Worm (Caenorhabditis elegans): ENCODE results near the gene ceh-7.

DNA sequence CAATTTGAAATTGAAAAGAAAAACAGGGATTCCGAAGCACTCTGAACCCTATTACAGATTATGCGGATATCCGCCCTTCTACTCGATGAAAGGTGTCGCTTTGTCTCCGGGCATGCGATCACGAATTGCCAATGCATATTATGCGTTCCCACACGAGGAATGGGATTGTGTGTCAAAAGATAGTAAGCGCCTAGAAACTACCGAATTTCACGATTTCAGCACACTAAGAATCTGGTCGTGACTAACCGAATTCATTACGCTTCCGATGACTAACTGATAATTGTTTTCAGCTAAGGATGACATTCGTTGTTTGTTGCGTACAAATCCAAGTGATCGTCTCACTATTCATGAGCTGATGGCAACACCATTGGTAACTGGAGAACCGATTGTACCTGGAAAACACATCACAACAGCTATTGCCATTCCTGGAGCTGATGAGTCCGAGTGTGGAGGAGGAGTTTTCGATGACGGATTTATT is 42.7 kb upstream of the ceh-7 start:
- TF ChIP-seq nhr-11 (tag; optimal IDR thresholded peaks at IDR 0.05) = no peak
- TF ChIP-seq R02D3.7 (tag; optimal IDR thresholded peaks at IDR 0.05) = no peak

All from whole organism, L3 larva.